Worm (Caenorhabditis elegans) whole organism, L3 larva: ENCODE results near the gene C49F5.13.

ENCODE experiments used
- R02D3.7 ChIP-seq: fragments of 150-350 bp; optimal IDR thresholded peaks from 2 replicates; lab custom pipeline; 2014; ENCODE audit warnings: missing biosample characterization, missing genetic modification characterization
- ZK546.5 ChIP-seq: sonication (generic microtip); optimal IDR thresholded peaks from 2 replicates; lab custom pipeline; 2017; ENCODE audit warnings: missing biosample characterization, missing genetic modification characterization
- aly-2 ChIP-seq: fragments of 150-350 bp; optimal IDR thresholded peaks from 2 replicates; lab custom pipeline; 2014; ENCODE audit warnings: missing biosample characterization, missing genetic modification characterization
- ama-1 ChIP-seq: fragments of 150-350 bp; optimal IDR thresholded peaks from 2 replicates; lab custom pipeline; 2018
- ceh-16 ChIP-seq: sonication (generic microtip); optimal IDR thresholded peaks from 2 replicates; lab custom pipeline; 2017; ENCODE audit warnings: missing biosample characterization, missing genetic modification characterization
- ceh-28 ChIP-seq: fragments of 150-350 bp; optimal IDR thresholded peaks from 2 replicates; lab custom pipeline; 2014; ENCODE audit warnings: missing biosample characterization, missing genetic modification reagents, missing genetic modification characterization
- ceh-82 ChIP-seq: fragments of 150-350 bp; optimal IDR thresholded peaks from 2 replicates; lab custom pipeline; 2014; ENCODE audit warnings: missing biosample characterization, missing genetic modification characterization
- ceh-9 ChIP-seq: sonication (generic microtip); optimal IDR thresholded peaks from 2 replicates; lab custom pipeline; 2018; ENCODE audit warnings: missing biosample characterization, missing genetic modification characterization
- daf-12 ChIP-seq: fragments of 150-350 bp; optimal IDR thresholded peaks from 2 replicates; lab custom pipeline; 2014; ENCODE audit warnings: missing biosample characterization, missing genetic modification reagents, missing genetic modification characterization
- egl-27 ChIP-seq: sonication (generic microtip); optimal IDR thresholded peaks from 4 replicates; lab custom pipeline; 2017; ENCODE audit warnings: missing biosample characterization, missing genetic modification reagents, missing genetic modification characterization
- egl-5 ChIP-seq: fragments of 150-350 bp; optimal IDR thresholded peaks from 2 replicates; lab custom pipeline; 2017; ENCODE audit warnings: missing biosample characterization, missing genetic modification reagents, missing genetic modification characterization, inconsistent platforms
- elt-1 ChIP-seq: fragments of 150-350 bp; optimal IDR thresholded peaks from 2 replicates; lab custom pipeline; 2014; ENCODE audit warnings: missing biosample characterization, missing genetic modification characterization
- elt-2 ChIP-seq: sonication (generic microtip); optimal IDR thresholded peaks from 2 replicates; lab custom pipeline; 2016; ENCODE audit warnings: missing genetic modification reagents, mild to moderate bottlenecking, missing genetic modification characterization, missing compliant biosample characterization
- elt-3 ChIP-seq, 3 experiments: fragments of 150-350 bp in 1 of 3; sonication (generic microtip) in 2 of 3; optimal IDR thresholded peaks; 2 replicates in 2 of 3; 4 replicates in 1 of 3; lab custom pipeline; 2014 to 2017; ENCODE audit warnings: missing biosample characterization in 3 of 3, missing genetic modification characterization in 3 of 3
- eor-1 ChIP-seq, 2 experiments: fragments of 150-350 bp; optimal IDR thresholded peaks; 2 replicates each; lab custom pipeline; 2014 to 2018; ENCODE audit warnings: missing biosample characterization in 2 of 2, missing genetic modification characterization in 2 of 2
- fkh-10 ChIP-seq: sonication (generic microtip); optimal IDR thresholded peaks from 2 replicates; lab custom pipeline; 2017; ENCODE audit warnings: missing biosample characterization, missing genetic modification reagents, missing genetic modification characterization
- fkh-2 ChIP-seq: fragments of 150-350 bp; optimal IDR thresholded peaks from 2 replicates; lab custom pipeline; 2014; ENCODE audit warnings: missing biosample characterization, missing genetic modification reagents, missing genetic modification characterization
- fos-1 ChIP-seq: fragments of 150-350 bp; optimal IDR thresholded peaks from 2 replicates; lab custom pipeline; 2014; ENCODE audit warnings: missing biosample characterization, missing genetic modification characterization
- hmg-11 ChIP-seq: sonication (generic microtip); optimal IDR thresholded peaks from 2 replicates; lab custom pipeline; 2016; ENCODE audit warnings: missing genetic modification characterization, missing compliant biosample characterization
- jun-1 ChIP-seq: fragments of 150-350 bp; optimal IDR thresholded peaks from 2 replicates; lab custom pipeline; 2014; ENCODE audit warnings: missing biosample characterization, missing genetic modification reagents, missing genetic modification characterization
- lin-15B ChIP-seq: fragments of 150-350 bp; optimal IDR thresholded peaks from 2 replicates; lab custom pipeline; 2014; ENCODE audit warnings: missing biosample characterization, missing genetic modification characterization
- lin-39 ChIP-seq: fragments of 150-350 bp; optimal IDR thresholded peaks from 2 replicates; lab custom pipeline; 2018; ENCODE audit warnings: missing biosample characterization, missing genetic modification reagents, missing genetic modification characterization
- lsy-12 ChIP-seq: sonication (generic microtip); optimal IDR thresholded peaks from 2 replicates; lab custom pipeline; 2016; ENCODE audit warnings: mild to moderate bottlenecking, missing genetic modification characterization, missing compliant biosample characterization
- mdl-1 ChIP-seq: fragments of 150-350 bp; optimal IDR thresholded peaks from 2 replicates; lab custom pipeline; 2014; ENCODE audit warnings: missing biosample characterization, missing genetic modification characterization
- mml-1 ChIP-seq: fragments of 150-350 bp; sonication (generic microtip); optimal IDR thresholded peaks from 3 replicates; lab custom pipeline; 2014; ENCODE audit warnings: missing biosample characterization, missing genetic modification characterization
- nfya-1 ChIP-seq: sonication (generic microtip); optimal IDR thresholded peaks from 2 replicates; lab custom pipeline; 2017; ENCODE audit warnings: missing genetic modification characterization, mild to moderate bottlenecking, missing compliant biosample characterization, antibody characterized with exemption, moderate library complexity; ENCODE audit not compliant: insufficient read depth
- nhr-11 ChIP-seq: fragments of 150-350 bp; optimal IDR thresholded peaks from 2 replicates; lab custom pipeline; 2014; ENCODE audit warnings: missing biosample characterization, missing genetic modification characterization
- nhr-12 ChIP-seq: fragments of 150-350 bp; optimal IDR thresholded peaks from 2 replicates; lab custom pipeline; 2014; ENCODE audit warnings: missing biosample characterization, missing genetic modification characterization
- nhr-23 ChIP-seq: fragments of 150-350 bp; optimal IDR thresholded peaks from 2 replicates; lab custom pipeline; 2014; ENCODE audit warnings: missing biosample characterization, missing genetic modification reagents, missing genetic modification characterization
- nhr-237 ChIP-seq: fragments of 150-350 bp; optimal IDR thresholded peaks from 2 replicates; lab custom pipeline; 2014; ENCODE audit warnings: missing biosample characterization, missing genetic modification characterization
- nhr-25 ChIP-seq: sonication (generic microtip); optimal IDR thresholded peaks from 2 replicates; lab custom pipeline; 2017; ENCODE audit warnings: missing biosample characterization, missing genetic modification characterization
- nhr-28 ChIP-seq: fragments of 150-350 bp; optimal IDR thresholded peaks from 2 replicates; lab custom pipeline; 2014; ENCODE audit warnings: missing biosample characterization, missing genetic modification characterization
- nhr-43 ChIP-seq: sonication (generic microtip); optimal IDR thresholded peaks from 2 replicates; lab custom pipeline; 2016; ENCODE audit warnings: mild to moderate bottlenecking, missing genetic modification characterization, missing compliant biosample characterization; ENCODE audit not compliant: poor library complexity, severe bottlenecking
- nhr-67 ChIP-seq: fragments of 150-350 bp; optimal IDR thresholded peaks from 2 replicates; lab custom pipeline; 2014; ENCODE audit warnings: missing biosample characterization, missing genetic modification characterization
- nhr-76 ChIP-seq: fragments of 150-350 bp; sonication (generic microtip); optimal IDR thresholded peaks from 5 replicates; lab custom pipeline; 2014; ENCODE audit warnings: missing biosample characterization, missing genetic modification characterization
- nhr-77 ChIP-seq: fragments of 150-350 bp; optimal IDR thresholded peaks from 2 replicates; lab custom pipeline; 2014; ENCODE audit warnings: missing biosample characterization, missing genetic modification characterization
- pha-4 ChIP-seq: fragments of 150-350 bp; optimal IDR thresholded peaks from 2 replicates; lab custom pipeline; 2014; ENCODE audit warnings: missing biosample characterization, missing genetic modification reagents, missing genetic modification characterization
- pqm-1 ChIP-seq: fragments of 150-350 bp; optimal IDR thresholded peaks from 2 replicates; lab custom pipeline; 2017; ENCODE audit warnings: missing biosample characterization, missing genetic modification characterization, inconsistent platforms
- sea-2 ChIP-seq: fragments of 150-350 bp; sonication (generic microtip); optimal IDR thresholded peaks from 4 replicates; lab custom pipeline; 2014; ENCODE audit warnings: missing biosample characterization, missing genetic modification reagents, missing genetic modification characterization
- skn-1 ChIP-seq: fragments of 150-350 bp; optimal IDR thresholded peaks from 2 replicates; lab custom pipeline; 2014; ENCODE audit warnings: missing biosample characterization, missing genetic modification characterization
- snpc-4 ChIP-seq: fragments of 150-350 bp; optimal IDR thresholded peaks from 2 replicates; lab custom pipeline; 2014; ENCODE audit warnings: missing biosample characterization, missing genetic modification characterization
- tbx-2 ChIP-seq: sonication (generic microtip); optimal IDR thresholded peaks from 2 replicates; lab custom pipeline; 2016; ENCODE audit warnings: mild to moderate bottlenecking, missing genetic modification characterization, missing compliant biosample characterization
- unc-39 ChIP-seq: sonication (generic microtip); optimal IDR thresholded peaks from 4 replicates; lab custom pipeline; 2017; ENCODE audit warnings: missing biosample characterization, missing genetic modification characterization
- unc-62 ChIP-seq: fragments of 150-350 bp; sonication (generic microtip); optimal IDR thresholded peaks from 4 replicates; lab custom pipeline; 2014; ENCODE audit warnings: missing biosample characterization, missing genetic modification reagents, missing genetic modification characterization
- zag-1 ChIP-seq: fragments of 150-350 bp; optimal IDR thresholded peaks from 2 replicates; lab custom pipeline; 2014; ENCODE audit warnings: missing biosample characterization, missing genetic modification characterization
- ztf-11 ChIP-seq: fragments of 150-350 bp; optimal IDR thresholded peaks from 2 replicates; lab custom pipeline; 2014; ENCODE audit warnings: missing biosample characterization, missing genetic modification characterization
- ztf-4 ChIP-seq: fragments of 150-350 bp; optimal IDR thresholded peaks from 2 replicates; lab custom pipeline; 2014; ENCODE audit warnings: missing biosample characterization, missing genetic modification characterization

The C49F5.13 gene

ce11 chrX:11938826-11939225 is 22.4 kb upstream of the C49F5.13 start, which contains the start of gene F55G7.5:
Gene F55G7.5, minus strand, starts transcription at chrX:11938926.
- TF ChIP-seq lsy-12 (tag; lab: Kevin White, UChicago) (no peak), ceh-9 (no peak), ceh-16 (tag; lab: Kevin White, UChicago) (no peak), tbx-2 (no peak), aly-2 (no peak), nhr-43 (tag; lab: Kevin White, UChicago) (no peak), hmg-11 (no peak), nfya-1 (no peak), fkh-10 (no peak), ztf-11 (tag; lab: Kevin White, UChicago) (no peak), daf-12 (no peak), egl-5 (tag; lab: Kevin White, UChicago) (no peak), nhr-77 (tag; lab: Kevin White, UChicago) (no peak), R02D3.7 (no peak), unc-62 (no peak)

- no peak for TF ChIP-seq unc-62
- no peak for TF ChIP-seq nhr-28 (tag; lab: Kevin White, UChicago)
- no peak for TF ChIP-seq nhr-25 (tag; lab: Kevin White, UChicago)
These were observed 19.3 kb upstream of the C49F5.13 start, which contains the start of gene F55G7.3 for ce11 chrX:11941951-11942350. Gene F55G7.3, minus strand, starts transcription at chrX:11942051.

ce11 chrX:11946788-11947463 is 14.3 kb upstream of the C49F5.13 start, which contains the start of gene nfya-1:
Gene nfya-1, minus strand, starts transcription at chrX:11946838.
- no peak for TF ChIP-seq nhr-67 (tag; lab: Kevin White, UChicago)
- no peak for TF ChIP-seq fos-1
- peak; percentile 42 for TF ChIP-seq lin-39
- TF ChIP-seq pqm-1 (tag; lab: Kevin White, UChicago): peak; percentile 16
- peak; percentile 81 for TF ChIP-seq hmg-11
- TF ChIP-seq unc-62: no peak
- no peak for TF ChIP-seq fkh-10
- TF ChIP-seq egl-5 (tag; lab: Kevin White, UChicago): peak; percentile 53
- no peak for TF ChIP-seq ceh-9
- no peak for TF ChIP-seq zag-1
- TF ChIP-seq ztf-4: no peak
- no peak for TF ChIP-seq ceh-16 (tag; lab: Kevin White, UChicago)
- no peak for TF ChIP-seq nhr-77 (tag; lab: Kevin White, UChicago)
- TF ChIP-seq snpc-4 (tag; lab: Kevin White, UChicago): peak; percentile 27
- no peak for TF ChIP-seq ztf-11 (tag; lab: Kevin White, UChicago)
- peak; percentile 68 for TF ChIP-seq pha-4 (tag; lab: Kevin White, UChicago)
- TF ChIP-seq ama-1 (lab: Kevin White, UChicago): no peak
- no peak for TF ChIP-seq lsy-12 (tag; lab: Kevin White, UChicago)
- TF ChIP-seq eor-1 (tag; optimal IDR thresholded peaks at IDR 0.05; lab: Kevin White, UChicago): no peak
- no peak for TF ChIP-seq jun-1 (tag; lab: Kevin White, UChicago)
- peak; percentile 38 for TF ChIP-seq skn-1 (tag; lab: Kevin White, UChicago)
- TF ChIP-seq nhr-28 (tag; lab: Kevin White, UChicago): no peak
- peak; percentile 17 for TF ChIP-seq lin-15B (tag; lab: Kevin White, UChicago)
- TF ChIP-seq nfya-1: no peak
- no peak for TF ChIP-seq mml-1 (tag; lab: Kevin White, UChicago)
- TF ChIP-seq ZK546.5 (tag; lab: Kevin White, UChicago): no peak
- TF ChIP-seq nhr-237 (tag; lab: Kevin White, UChicago): no peak
- peak; percentile 34 for TF ChIP-seq nhr-43 (tag; lab: Kevin White, UChicago)
- TF ChIP-seq fkh-2 (tag; lab: Kevin White, UChicago): no peak
- no peak for TF ChIP-seq nhr-76 (tag; lab: Kevin White, UChicago)
- no peak for TF ChIP-seq egl-27
- no peak for TF ChIP-seq elt-1 (tag; lab: Kevin White, UChicago)
- TF ChIP-seq ceh-82: no peak
- TF ChIP-seq ceh-28 (tag; lab: Kevin White, UChicago): peak; percentile 80
- TF ChIP-seq nhr-11 (tag; lab: Kevin White, UChicago): no peak
- TF ChIP-seq sea-2 (GFP tag; lab: Kevin White, UChicago): no peak
- no peak for TF ChIP-seq aly-2
- no peak for TF ChIP-seq tbx-2
- TF ChIP-seq elt-3 (tag; optimal IDR thresholded peaks at IDR 0.05; lab: Kevin White, UChicago): no peak
- TF ChIP-seq nhr-25 (tag; lab: Kevin White, UChicago): peak; percentile 62
- TF ChIP-seq mdl-1 (tag; lab: Kevin White, UChicago): no peak
- TF ChIP-seq daf-12: no peak
- TF ChIP-seq unc-39 (tag; lab: Kevin White, UChicago): no peak
- no peak for TF ChIP-seq R02D3.7
- peak; percentile 19 for TF ChIP-seq nhr-23 (tag; lab: Kevin White, UChicago)
- TF ChIP-seq nhr-12 (tag; lab: Kevin White, UChicago): no peak
- peak; percentile 27 for TF ChIP-seq elt-2 (tag; lab: Kevin White, UChicago)
